Worm (Caenorhabditis elegans) whole organism, early embryonic: ENCODE measurements around the gene pink-1.

Experiments
- ama-1 ChIP-seq: fragments of 150-350 bp; optimal IDR thresholded peaks from 2 replicates; lab custom pipeline; 2014
- hmbx-1 ChIP-seq: sonication (generic microtip); optimal IDR thresholded peaks from 2 replicates; lab custom pipeline; 2016; ENCODE audit warnings: mild to moderate bottlenecking, missing genetic modification characterization, missing compliant biosample characterization
- hmg-4 ChIP-seq: fragments of 200-800 bp; sonication (Bioruptor generic); optimal IDR thresholded peaks from 2 replicates; lab custom pipeline; 2018; ENCODE audit warnings: mild to moderate bottlenecking, missing genetic modification characterization, missing compliant biosample characterization

ce11 chrII:5344775-5345174, 50.7 kb downstream of the pink-1 start, which contains the start of gene F09E5.14:
- TF ChIP-seq ama-1 (lab: Kevin White, UChicago) = no peak
- no peak for TF ChIP-seq hmg-4 (GFP tag; lab: Kevin White, UChicago)
- TF ChIP-seq hmbx-1 (tag; lab: Kevin White, UChicago) = no peak
